Worm (Caenorhabditis elegans) whole organism, young adult: ENCODE measurements around the gene T10F2.5.
A peak's percentile ranks its signal among the peaks of the same experiment; 100 is the strongest.

Experiments used
- B0035.1 ChIP-seq: sonication (generic microtip); optimal IDR thresholded peaks from 2 replicates; lab custom pipeline; 2016; ENCODE audit warnings: missing genetic modification characterization, mild to moderate bottlenecking, missing compliant biosample characterization, missing genotype, missing genetic modification reagents
- F49E8.2 ChIP-seq: sonication (generic microtip); optimal IDR thresholded peaks from 3 replicates; lab custom pipeline; 2017; ENCODE audit warnings: missing genetic modification characterization, mild to moderate bottlenecking, missing compliant biosample characterization, antibody characterized with exemption, moderate library complexity; ENCODE audit not compliant: insufficient read depth
- F57C9.4 ChIP-seq: sonication (generic microtip); optimal IDR thresholded peaks from 2 replicates; lab custom pipeline; 2017; ENCODE audit warnings: mild to moderate bottlenecking, missing genetic modification characterization, missing compliant biosample characterization
- K12H6.12 ChIP-seq: fragments of 200-800 bp; sonication (Bioruptor generic); optimal IDR thresholded peaks from 2 replicates; lab custom pipeline; 2018; ENCODE audit warnings: mild to moderate bottlenecking, missing genetic modification characterization, missing compliant biosample characterization
- T07F8.4 ChIP-seq: sonication (generic microtip); optimal IDR thresholded peaks from 2 replicates; lab custom pipeline; 2016; ENCODE audit warnings: mild to moderate bottlenecking, missing genetic modification characterization, moderate library complexity, missing compliant biosample characterization
- Y53G8AR.9 ChIP-seq: fragments of 200-800 bp; sonication (Bioruptor generic); conservative IDR thresholded peaks from 2 replicates; pipeline ENCODE4 v1.3.6; 2022; ENCODE audit warnings: missing genetic modification reagents, missing genetic modification characterization, missing compliant biosample characterization
- Y79H2A.3 ChIP-seq: fragments of 200-800 bp; sonication (Bioruptor generic); conservative IDR thresholded peaks from 2 replicates; pipeline ENCODE4 v1.3.6; 2022; ENCODE audit warnings: missing genetic modification reagents, missing genetic modification characterization, missing compliant biosample characterization
- aptf-2 ChIP-seq: fragments of 200-800 bp; sonication (Bioruptor generic); conservative IDR thresholded peaks from 2 replicates; pipeline ENCODE4 v1.3.6; 2022; ENCODE audit warnings: missing genetic modification reagents, missing genetic modification characterization, missing compliant biosample characterization
- aptf-3 ChIP-seq: fragments of 200-800 bp; sonication (Bioruptor generic); IDR thresholded peaks from 2 replicates; pipeline ENCODE4 v1.3.6; 2022; ENCODE audit warnings: missing genetic modification characterization, missing compliant biosample characterization
- attf-5 ChIP-seq: fragments of 200-800 bp; sonication (Bioruptor generic); optimal IDR thresholded peaks from 2 replicates; lab custom pipeline; 2018; ENCODE audit warnings: mild to moderate bottlenecking, missing genetic modification characterization, missing compliant biosample characterization
- attf-6 ChIP-seq: fragments of 200-800 bp; sonication (Bioruptor generic); IDR thresholded peaks from 2 replicates; pipeline ENCODE4 v1.3.6; 2022; ENCODE audit warnings: missing genetic modification reagents, missing genetic modification characterization, missing compliant biosample characterization
- chd-7 ChIP-seq: sonication (generic microtip); optimal IDR thresholded peaks from 2 replicates; lab custom pipeline; 2016; ENCODE audit warnings: mild to moderate bottlenecking, missing genetic modification characterization, moderate library complexity, missing compliant biosample characterization
- dox-1 ChIP-seq: fragments of 200-800 bp; sonication (Bioruptor generic); IDR thresholded peaks from 2 replicates; pipeline ENCODE4 v1.3.6; 2022; ENCODE audit warnings: missing genetic modification reagents, missing genetic modification characterization, missing compliant biosample characterization
- dpff-1 ChIP-seq: sonication (generic microtip); optimal IDR thresholded peaks from 2 replicates; lab custom pipeline; 2017; ENCODE audit warnings: mild to moderate bottlenecking, missing genetic modification characterization, missing compliant biosample characterization
- efl-1 ChIP-seq: fragments of 150-350 bp; optimal IDR thresholded peaks from 2 replicates; lab custom pipeline; 2014; ENCODE audit warnings: missing biosample characterization, missing genetic modification reagents, missing genetic modification characterization
- ekl-4 ChIP-seq: fragments of 200-800 bp; sonication (Bioruptor generic); IDR thresholded peaks from 2 replicates; pipeline ENCODE4 v1.3.6; 2022; ENCODE audit warnings: missing genetic modification reagents, missing genetic modification characterization, missing compliant biosample characterization
- fkh-3 ChIP-seq: sonication (generic microtip); optimal IDR thresholded peaks from 2 replicates; lab custom pipeline; 2016; ENCODE audit warnings: mild to moderate bottlenecking, missing genetic modification characterization, missing compliant biosample characterization
- him-1 ChIP-seq: sonication (generic microtip); optimal IDR thresholded peaks from 2 replicates; lab custom pipeline; 2016; ENCODE audit warnings: missing genotype, missing genetic modification reagents, missing genetic modification characterization, missing compliant biosample characterization
- hmg-1.2 ChIP-seq: fragments of 200-800 bp; sonication (Bioruptor generic); IDR thresholded peaks from 2 replicates; pipeline ENCODE4 v1.3.6; 2022; ENCODE audit warnings: missing genetic modification reagents, missing genetic modification characterization, missing compliant biosample characterization
- hmg-20 ChIP-seq: fragments of 200-800 bp; sonication (Bioruptor generic); IDR thresholded peaks from 2 replicates; pipeline ENCODE4 v1.3.6; 2022; ENCODE audit warnings: missing genetic modification reagents, missing genetic modification characterization, missing compliant biosample characterization
- lin-26 ChIP-seq: fragments of 200-800 bp; sonication (Bioruptor generic); IDR thresholded peaks from 2 replicates; pipeline ENCODE4 v1.3.6; 2022; ENCODE audit warnings: missing genetic modification reagents, missing genetic modification characterization, missing compliant biosample characterization
- lsl-1 ChIP-seq: fragments of 200-800 bp; sonication (Bioruptor generic); optimal IDR thresholded peaks from 2 replicates; lab custom pipeline; 2018; ENCODE audit warnings: mild to moderate bottlenecking, missing genetic modification characterization, moderate library complexity, missing compliant biosample characterization
- madf-6 ChIP-seq: fragments of 200-800 bp; sonication (Bioruptor generic); IDR thresholded peaks from 2 replicates; pipeline ENCODE4 v1.3.6; 2022; ENCODE audit warnings: missing genetic modification reagents, missing genetic modification characterization, missing compliant biosample characterization
- madf-8 ChIP-seq: fragments of 200-800 bp; sonication (Bioruptor generic); conservative IDR thresholded peaks from 2 replicates; pipeline ENCODE4 v1.3.6; 2022; ENCODE audit warnings: missing genetic modification reagents, missing genetic modification characterization, missing compliant biosample characterization
- mel-28 ChIP-seq: sonication (generic microtip); optimal IDR thresholded peaks from 2 replicates; lab custom pipeline; 2016; ENCODE audit warnings: borderline replicate concordance, mild to moderate bottlenecking, missing genetic modification characterization, missing compliant biosample characterization
- nfya-2 ChIP-seq: fragments of 200-800 bp; sonication (Bioruptor generic); IDR thresholded peaks from 2 replicates; pipeline ENCODE4 v1.3.6; 2022; ENCODE audit warnings: missing genetic modification reagents, missing genetic modification characterization, missing compliant biosample characterization
- nfyb-1 ChIP-seq: fragments of 200-800 bp; sonication (Bioruptor generic); IDR thresholded peaks from 2 replicates; pipeline ENCODE4 v1.3.6; 2022; ENCODE audit warnings: missing genetic modification reagents, missing genetic modification characterization, missing compliant biosample characterization
- pbrm-1 ChIP-seq: fragments of 200-800 bp; sonication (Bioruptor generic); IDR thresholded peaks from 2 replicates; pipeline ENCODE4 v1.3.6; 2022; ENCODE audit warnings: missing genetic modification reagents, missing genetic modification characterization, missing compliant biosample characterization
- pha-4 ChIP-seq: fragments of 150-350 bp; sonication (generic microtip); optimal IDR thresholded peaks from 2 replicates; lab custom pipeline; 2014; ENCODE audit warnings: missing biosample characterization, missing genetic modification reagents, missing genetic modification characterization
- rec-8 ChIP-seq, 2 experiments: sonication (generic microtip); optimal IDR thresholded peaks; 2 replicates each; lab custom pipeline; 2016; ENCODE audit warnings: mild to moderate bottlenecking in 2 of 2, missing genetic modification characterization in 2 of 2, missing genetic modification reagents in 2 of 2, missing genotype in 2 of 2, missing biosample characterization in 1 of 2, missing compliant biosample characterization in 1 of 2, moderate library complexity in 1 of 2
- snpc-1.1 ChIP-seq: sonication (generic microtip); optimal IDR thresholded peaks from 2 replicates; lab custom pipeline; 2017; ENCODE audit warnings: missing genetic modification characterization, mild to moderate bottlenecking, missing compliant biosample characterization, antibody characterized with exemption, moderate library complexity, missing genotype, missing genetic modification reagents; ENCODE audit not compliant: insufficient read depth
- snpc-3.4 ChIP-seq: sonication (generic microtip); optimal IDR thresholded peaks from 2 replicates; lab custom pipeline; 2017; ENCODE audit warnings: missing genetic modification characterization, mild to moderate bottlenecking, missing compliant biosample characterization, antibody characterized with exemption, moderate library complexity, missing genotype, missing genetic modification reagents
- somi-1 ChIP-seq: fragments of 200-800 bp; sonication (Bioruptor generic); optimal IDR thresholded peaks from 2 replicates; lab custom pipeline; 2018; ENCODE audit warnings: mild to moderate bottlenecking, missing genetic modification characterization, missing compliant biosample characterization
- tbp1 ChIP-seq: fragments of 200-800 bp; sonication (Bioruptor generic); optimal IDR thresholded peaks from 2 replicates; lab custom pipeline; 2018; ENCODE audit warnings: mild to moderate bottlenecking, missing genetic modification characterization, missing compliant biosample characterization
- tbx-9 ChIP-seq: sonication (generic microtip); optimal IDR thresholded peaks from 2 replicates; lab custom pipeline; 2016; ENCODE audit warnings: borderline replicate concordance, missing genetic modification characterization, inconsistent platforms, missing compliant biosample characterization
- tlf-1 ChIP-seq: fragments of 200-800 bp; sonication (Bioruptor generic); optimal IDR thresholded peaks from 2 replicates; lab custom pipeline; 2018; ENCODE audit warnings: mild to moderate bottlenecking, missing genetic modification characterization, missing compliant biosample characterization
- ztf-22 ChIP-seq: fragments of 200-800 bp; sonication (Bioruptor generic); optimal IDR thresholded peaks from 2 replicates; lab custom pipeline; 2018; ENCODE audit warnings: mild to moderate bottlenecking, missing genetic modification characterization, moderate library complexity, missing compliant biosample characterization
- ztf-25 ChIP-seq: fragments of 200-800 bp; sonication (Bioruptor generic); IDR thresholded peaks from 2 replicates; pipeline ENCODE4 v1.3.6; 2022; ENCODE audit warnings: missing genetic modification reagents, missing genetic modification characterization, missing compliant biosample characterization

T10F2.5 gene

DNA sequence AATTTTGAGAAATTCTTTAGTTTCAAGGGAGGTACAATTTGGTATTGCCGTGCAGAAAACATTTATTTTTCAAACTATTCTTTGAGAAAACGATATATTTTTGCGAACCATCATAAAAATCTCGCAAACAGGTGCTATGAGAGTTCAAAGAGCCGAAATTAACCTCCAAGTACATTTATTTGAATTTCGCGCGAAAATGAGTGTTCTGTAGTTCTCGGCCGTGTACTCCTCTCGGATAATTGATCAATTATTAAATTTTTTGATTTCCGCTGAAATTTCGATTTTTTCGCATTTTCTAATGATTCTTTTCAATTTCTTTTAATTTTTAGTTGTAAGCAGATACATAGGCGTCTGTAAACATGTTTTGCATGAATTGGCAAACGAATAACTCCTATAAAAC lies 30.8 kb upstream of the T10F2.5 start (continued):
- no peak for TF ChIP-seq ztf-25 (GFP tag; lab: Robert Waterston, UW)
- TF ChIP-seq madf-6: peak; percentile 63
- no peak for TF ChIP-seq hmg-20 (GFP tag; lab: Robert Waterston, UW)
- peak; percentile 42 for TF ChIP-seq efl-1
- TF ChIP-seq snpc-3.4 (tag; lab: Kevin White, UChicago): no peak
- TF ChIP-seq pha-4 (tag; lab: Kevin White, UChicago): no peak
- no peak for TF ChIP-seq lin-26 (GFP tag; lab: Robert Waterston, UW)
- no peak for TF ChIP-seq somi-1 (GFP tag; lab: Kevin White, UChicago)
- no peak for TF ChIP-seq nfyb-1 (GFP tag; lab: Robert Waterston, UW)
- no peak for TF ChIP-seq F57C9.4 (tag; lab: Kevin White, UChicago)
- TF ChIP-seq aptf-2: no peak
- no peak for TF ChIP-seq rec-8 (tag; optimal IDR thresholded peaks at IDR 0.05; lab: Kevin White, UChicago)
- no peak for TF ChIP-seq Y79H2A.3 (GFP tag; lab: Robert Waterston, UW)
- no peak for TF ChIP-seq pbrm-1 (GFP tag; lab: Robert Waterston, UW)

DNA sequence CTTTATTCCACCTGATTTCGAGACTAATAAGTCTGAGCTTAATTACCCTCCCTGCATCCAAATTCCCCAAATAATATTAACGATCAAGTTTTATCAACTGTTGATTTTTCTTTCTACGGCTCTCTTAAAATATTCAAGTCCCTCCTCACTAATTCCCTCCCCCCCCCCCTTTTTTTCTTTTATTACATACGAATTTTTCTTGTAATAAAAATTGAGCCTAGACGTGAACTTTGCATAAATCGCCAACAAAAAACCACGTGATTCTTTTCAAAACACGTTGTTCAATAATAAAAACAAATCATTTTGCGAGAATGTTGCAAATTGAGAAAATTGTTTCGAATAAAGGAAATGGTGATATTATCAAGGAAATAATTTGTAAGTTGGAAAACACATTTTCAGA lies 29.0 kb upstream of the T10F2.5 start, which contains the start of gene K10D2.8:
K10D2.8 (plus strand) TSS at position 301 of the 400 bp plus-strand sequence.
- TF ChIP-seq aptf-3 (GFP tag; lab: Robert Waterston, UW): no peak
- TF ChIP-seq lsl-1: no peak
- TF ChIP-seq ekl-4 (GFP tag; lab: Robert Waterston, UW): 0 out of 2 replicates have a peak, but pooled peaks have one; percentile 2

DNA sequence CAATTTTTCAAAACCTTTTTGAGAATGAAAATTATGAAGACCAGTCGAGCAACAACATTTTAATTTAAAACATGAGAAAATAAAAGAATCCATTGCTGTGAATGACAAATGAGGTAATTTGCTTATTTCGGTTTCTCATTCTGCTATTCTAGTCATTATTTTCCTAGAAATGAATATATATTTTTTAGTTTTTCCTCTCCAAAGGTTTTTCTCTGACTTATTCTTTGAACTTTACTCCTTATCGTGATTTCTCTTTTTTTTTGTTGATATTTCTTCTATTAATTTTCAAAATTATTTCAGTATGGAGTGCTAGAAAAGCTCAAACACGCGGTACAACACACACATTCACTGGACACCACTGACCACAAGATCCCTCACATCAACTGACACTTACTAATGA lies 26.2 kb upstream of the T10F2.5 start, which contains the start of gene pup-2:
pup-2 (plus strand) TSS at position 301 of the 400 bp plus-strand sequence.
- no peak for TF ChIP-seq dox-1
- no peak for TF ChIP-seq snpc-1.1 (tag; lab: Kevin White, UChicago)
- TF ChIP-seq F49E8.2 (tag; lab: Kevin White, UChicago): no peak
- no peak for TF ChIP-seq mel-28 (tag; lab: Kevin White, UChicago)
- TF ChIP-seq madf-8 (GFP tag; lab: Robert Waterston, UW): no peak

DNA sequence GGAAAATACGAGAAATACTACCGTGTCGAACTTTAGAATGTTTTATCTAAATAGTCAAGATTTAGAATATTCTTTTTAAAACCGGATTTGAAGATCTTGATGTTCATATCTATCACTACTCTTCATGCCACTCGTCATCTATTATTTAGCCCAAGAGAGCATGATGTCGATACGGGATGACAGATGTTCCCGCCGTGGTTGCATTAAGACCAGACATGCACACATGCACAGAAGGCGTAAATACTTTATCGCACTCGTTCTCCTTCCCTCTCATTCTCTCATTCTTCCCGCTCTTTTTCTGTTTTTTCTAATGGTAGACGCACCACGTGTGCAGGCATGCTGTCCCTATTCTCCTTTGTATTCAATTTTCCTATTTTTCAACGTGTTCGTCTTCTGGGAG lies 24.0 kb upstream of the T10F2.5 start:
- TF ChIP-seq ztf-22 (GFP tag; lab: Kevin White, UChicago) (no peak), Y53G8AR.9 (GFP tag; lab: Robert Waterston, UW) (no peak)

DNA sequence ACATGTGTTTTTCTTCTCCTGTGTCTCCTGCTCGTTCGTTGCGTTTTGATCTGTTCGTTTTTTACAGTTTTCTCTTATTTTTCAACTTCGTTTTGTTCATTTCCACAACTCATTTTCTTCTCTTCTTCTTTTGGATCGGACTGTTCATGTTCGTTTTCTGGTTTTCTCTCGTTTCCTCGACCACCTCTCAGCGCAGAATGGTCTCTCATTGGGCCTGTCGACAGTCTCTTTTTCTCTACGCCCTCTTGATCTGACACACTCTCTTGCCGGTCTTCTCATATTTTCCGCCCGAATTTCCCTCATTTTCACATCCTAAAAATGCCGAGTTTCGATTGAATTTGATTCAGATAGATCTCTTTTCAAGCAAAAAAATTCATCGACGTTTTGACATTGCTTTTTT lies 22.2 kb upstream of the T10F2.5 start:
- no peak for TF ChIP-seq lin-26 (GFP tag; lab: Robert Waterston, UW)
- no peak for TF ChIP-seq nfya-2 (GFP tag; lab: Robert Waterston, UW)
- peak; percentile 74; the same call in 1 of the 2 replicates for TF ChIP-seq hmg-1.2 (GFP tag; lab: Robert Waterston, UW)

DNA sequence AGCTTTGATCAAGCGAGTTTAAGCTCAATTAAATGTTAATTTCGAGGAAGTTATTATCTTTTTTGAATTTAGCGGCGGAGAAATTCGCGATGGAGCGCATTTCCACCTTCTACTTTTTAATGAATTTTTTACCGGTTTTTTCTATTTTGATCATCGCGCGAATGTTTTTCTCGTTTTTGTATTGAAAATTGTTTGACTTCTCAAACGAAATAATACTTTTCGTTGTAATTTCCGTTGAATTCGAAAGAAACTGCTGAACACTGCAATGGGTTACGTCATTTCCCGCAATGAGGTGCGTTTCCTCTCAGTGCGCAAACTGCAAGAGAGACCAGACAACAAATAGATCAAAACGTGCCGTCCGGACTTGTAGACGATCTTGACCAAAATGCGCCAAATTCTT lies 21.8 kb upstream of the T10F2.5 start:
- no peak for TF ChIP-seq tbp1 (GFP tag; lab: Kevin White, UChicago)
- no peak for TF ChIP-seq T07F8.4 (tag; lab: Kevin White, UChicago)
- peak; percentile 67 for TF ChIP-seq lsl-1
- TF ChIP-seq K12H6.12 (tag; lab: Kevin White, UChicago): no peak
- peak; percentile 17 for TF ChIP-seq him-1 (tag; lab: Kevin White, UChicago)
- no peak for TF ChIP-seq tbx-9
- TF ChIP-seq fkh-3 (tag; lab: Kevin White, UChicago): no peak
- TF ChIP-seq aptf-2: 0 out of 2 replicates have a peak, but pooled peaks have one; percentile 45
- TF ChIP-seq F49E8.2 (tag; lab: Kevin White, UChicago): no peak
- TF ChIP-seq dpff-1 (tag; lab: Kevin White, UChicago): no peak
- peak; percentile 66 for TF ChIP-seq dox-1
- TF ChIP-seq attf-5 (GFP tag; lab: Kevin White, UChicago): no peak
- TF ChIP-seq chd-7: no peak
- no peak for TF ChIP-seq rec-8 (tag; optimal IDR thresholded peaks at IDR 0.05; lab: Kevin White, UChicago)
- TF ChIP-seq nfyb-1 (GFP tag; lab: Robert Waterston, UW): no peak
- peak; percentile 86 for TF ChIP-seq efl-1
- TF ChIP-seq attf-6 (GFP tag; lab: Robert Waterston, UW): no peak
- no peak for TF ChIP-seq mel-28 (tag; lab: Kevin White, UChicago)
- TF ChIP-seq B0035.1 (tag; lab: Kevin White, UChicago): no peak
- peak; percentile 52 for TF ChIP-seq tlf-1 (GFP tag; lab: Kevin White, UChicago)
